Worm (Caenorhabditis elegans) whole organism, L4/young adult: ENCODE measurements around the gene pis-1.
"Not testable (repeated sequence)": the region's sequence is repeated elsewhere in the genome, so short reads cannot be mapped to it uniquely, and the experiment has no call there.

Experiments used
- W03F9.2 ChIP-seq: fragments of 150-350 bp; optimal IDR thresholded peaks from 2 replicates; lab custom pipeline; 2014; ENCODE audit warnings: missing biosample characterization, missing genetic modification characterization
- him-1 ChIP-seq: sonication (generic microtip); optimal IDR thresholded peaks from 2 replicates; lab custom pipeline; 2016; ENCODE audit warnings: missing genotype, missing genetic modification reagents, missing genetic modification characterization, missing compliant biosample characterization

- TF ChIP-seq him-1, W03F9.2 (tag; lab: Kevin White, UChicago): not testable (repeated sequence)
These were observed 29.3 kb downstream of the pis-1 start, which contains the start of gene msp-79 for ce11 chrIV:9767054-9767453.
